Worm (Caenorhabditis elegans) whole organism, young adult: Measurements from ENCODE around the gene srw-130.

Experiments
- F22D6.2 ChIP-seq: sonication (generic microtip); optimal IDR thresholded peaks from 2 replicates; lab custom pipeline; 2016; ENCODE audit warnings: mild to moderate bottlenecking, missing genetic modification characterization, missing compliant biosample characterization
- ceh-27 ChIP-seq: fragments of 200-800 bp; sonication (Bioruptor generic); optimal IDR thresholded peaks from 2 replicates; lab custom pipeline; 2018; ENCODE audit warnings: mild to moderate bottlenecking, missing genetic modification characterization, moderate library complexity, missing compliant biosample characterization
- snpc-4 ChIP-seq, 5 experiments: fragments of 150-350 bp in 1 of 5; sonication (generic microtip) in 4 of 5; optimal IDR thresholded peaks; 2 replicates each; lab custom pipeline; 2014 to 2018; ENCODE audit warnings: missing genetic modification characterization in 5 of 5, missing biosample characterization in 3 of 5, antibody characterized with exemption in 2 of 5, mild to moderate bottlenecking in 2 of 5, missing compliant biosample characterization in 2 of 5, missing genotype in 2 of 5, moderate library complexity in 2 of 5, missing genetic modification reagents in 1 of 5
- tlf-1 ChIP-seq: fragments of 200-800 bp; sonication (Bioruptor generic); optimal IDR thresholded peaks from 2 replicates; lab custom pipeline; 2018; ENCODE audit warnings: mild to moderate bottlenecking, missing genetic modification characterization, missing compliant biosample characterization

DNA sequence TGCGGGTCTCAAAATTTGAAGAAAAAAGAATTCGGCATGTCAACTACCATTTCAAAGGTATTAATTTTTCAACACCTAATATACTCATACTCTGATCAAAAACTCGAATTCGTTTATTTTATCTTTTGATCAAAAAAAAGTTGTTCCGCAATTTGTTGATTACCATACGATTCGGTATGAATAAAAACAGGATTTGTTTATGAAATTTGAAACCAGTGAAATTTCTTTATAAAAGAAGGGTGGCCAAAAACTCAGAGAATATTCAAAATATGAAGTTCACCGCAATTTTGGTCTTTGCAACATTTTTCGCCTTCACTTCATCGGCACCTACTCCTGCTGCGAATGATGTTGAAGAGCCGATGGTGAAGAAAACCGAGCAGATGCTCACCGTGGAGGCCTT lies 46.7 kb downstream of the srw-130 start, which contains the start of the genes C07G3.8 and C07G3.10:
- TF ChIP-seq F22D6.2 (tag; lab: Kevin White, UChicago) (no peak), tlf-1 (GFP tag; lab: Kevin White, UChicago) (no peak), ceh-27 (GFP tag; lab: Kevin White, UChicago) (no peak), snpc-4 (GFP tag; optimal IDR thresholded peaks at IDR 0.05; lab: Kevin White, UChicago) (no peak), snpc-4 (tag; optimal IDR thresholded peaks at IDR 0.05; lab: Kevin White, UChicago) (no peak)
